Worm (Caenorhabditis elegans): ENCODE measurements around the gene Y56A3A.16.

DNA sequence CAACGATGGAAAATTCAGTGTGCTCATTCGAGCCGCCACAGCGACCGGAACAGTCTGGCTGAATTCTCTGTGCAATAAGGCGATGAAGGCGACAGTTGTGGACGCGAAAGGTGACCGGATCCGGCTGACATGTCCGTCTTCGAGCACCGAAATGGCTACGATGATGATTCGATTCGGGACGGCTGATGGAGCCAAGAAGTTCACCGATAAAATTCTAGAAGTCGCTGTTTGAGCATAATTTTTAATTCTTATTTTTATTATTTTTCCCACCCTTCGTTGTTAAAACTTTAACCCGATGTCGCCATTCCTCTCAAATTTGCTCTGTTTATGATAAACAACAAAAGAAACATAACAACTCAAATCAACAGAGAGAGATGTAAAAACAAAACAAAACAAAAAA is 3.4 kb upstream of the Y56A3A.16 start:
- no peak for TF ChIP-seq lsy-2 (tag; optimal IDR thresholded peaks at IDR 0.05)
- no peak for TF ChIP-seq elt-3 (tag; optimal IDR thresholded peaks at IDR 0.05)
- TF ChIP-seq ztf-11 (tag; optimal IDR thresholded peaks at IDR 0.05), result no peak

All from whole organism, mixed stage, embryonic.